Fruit fly (Drosophila melanogaster): ENCODE measurements around the gene CG14933.
A peak's percentile ranks its signal among the peaks of the same experiment; 100 is the strongest.

CG14933 gene

dm6 chr2L:11807697-11808226 lies 34.9 kb upstream of the CG14933 start (continued):
- no peak for TF ChIP-seq wdn (GFP tag; IDR thresholded peaks at IDR 0.05)
- TF ChIP-seq tio (GFP tag; optimal IDR thresholded peaks at IDR 0.05), result no peak
- peak; percentile 34; the same call in 1 of the 2 replicates for TF ChIP-seq CG32532 (GFP tag; IDR thresholded peaks at IDR 0.05)
- no peak for TF ChIP-seq Six4 (GFP tag; optimal IDR thresholded peaks at IDR 0.05)
- peak; percentile 71 for TF ChIP-seq Elba2 (GFP tag; optimal IDR thresholded peaks at IDR 0.05)
- no peak for TF ChIP-seq klu (GFP tag; IDR thresholded peaks at IDR 0.05)
- 0 out of 2 replicates have a peak, but pooled peaks have one; percentile 30 for TF ChIP-seq cas (GFP tag; IDR thresholded peaks at IDR 0.05)
- peak; percentile 15 for TF ChIP-seq Antp (GFP tag; optimal IDR thresholded peaks at IDR 0.05)
- TF ChIP-seq CG18011 (GFP tag; optimal IDR thresholded peaks at IDR 0.05), result no peak
- TF ChIP-seq Sox100B (GFP tag; optimal IDR thresholded peaks at IDR 0.05), result no peak
- TF ChIP-seq TFAM (GFP tag; optimal IDR thresholded peaks at IDR 0.05), result no peak
- TF ChIP-seq tin (GFP tag; optimal IDR thresholded peaks at IDR 0.05), result no peak
- TF ChIP-seq crol (GFP tag; IDR thresholded peaks at IDR 0.05), result peak; percentile 100
- no peak for TF ChIP-seq CG17912 (GFP tag; optimal IDR thresholded peaks at IDR 0.05)
- TF ChIP-seq schlank (tag; optimal IDR thresholded peaks at IDR 0.05), result peak; percentile 22
- TF ChIP-seq CG3065 (GFP tag; optimal IDR thresholded peaks at IDR 0.05), result no peak
- TF ChIP-seq Chrac-16 (GFP tag; optimal IDR thresholded peaks at IDR 0.05), result no peak
- 0 out of 3 replicates have a peak, but pooled peaks have one; percentile 61 for TF ChIP-seq sr (GFP tag; IDR thresholded peaks at IDR 0.05)
- no peak for TF ChIP-seq dmrt99B (tag; optimal IDR thresholded peaks at IDR 0.05)
- no peak for TF ChIP-seq CG12236 (GFP tag; optimal IDR thresholded peaks at IDR 0.05)
- TF ChIP-seq bbx (GFP tag; IDR thresholded peaks at IDR 0.05; ENCODE audit: partially characterized antibody), result peak; percentile 47
- no peak for TF ChIP-seq CG5180 (GFP tag; optimal IDR thresholded peaks at IDR 0.05)
- no peak for TF ChIP-seq twi (tag; optimal IDR thresholded peaks at IDR 0.05)
- peak; percentile 44 for TF ChIP-seq B-H2 (GFP tag; optimal IDR thresholded peaks at IDR 0.05)
- TF ChIP-seq Bgb (GFP tag; IDR thresholded peaks at IDR 0.05; ENCODE audit: partially characterized antibody), result peak; percentile 72
- peak; percentile 34 for TF ChIP-seq her (GFP tag; optimal IDR thresholded peaks at IDR 0.05)
- no peak for TF ChIP-seq CG10565 (GFP tag; optimal IDR thresholded peaks at IDR 0.05)
- TF ChIP-seq CG16815 (GFP tag; optimal IDR thresholded peaks at IDR 0.05), result no peak
- no peak for TF ChIP-seq CG1832 (GFP tag; optimal IDR thresholded peaks at IDR 0.05)
- no peak for TF ChIP-seq Bdp1 (GFP tag; optimal IDR thresholded peaks at IDR 0.05)
- TF ChIP-seq yki (optimal IDR thresholded peaks at IDR 0.05), result no peak
- peak; percentile 55 for TF ChIP-seq CG7987 (GFP tag; optimal IDR thresholded peaks at IDR 0.05)
- no peak for TF ChIP-seq CG8089 (GFP tag; optimal IDR thresholded peaks at IDR 0.05)
- TF ChIP-seq vfl (GFP tag; optimal IDR thresholded peaks at IDR 0.05), result no peak
- no peak for TF ChIP-seq Awh (GFP tag; IDR thresholded peaks at IDR 0.05)
- no peak for TF ChIP-seq D19B (GFP tag; optimal IDR thresholded peaks at IDR 0.05)
- no peak for TF ChIP-seq CG33213 (GFP tag; optimal IDR thresholded peaks at IDR 0.05)
- no peak for TF ChIP-seq croc (GFP tag; conservative IDR thresholded peaks at IDR 0.05)
- no peak for TF ChIP-seq CG11398 (GFP tag; optimal IDR thresholded peaks at IDR 0.05)
- TF ChIP-seq CG15696 (tag; optimal IDR thresholded peaks at IDR 0.05), result no peak

dm6 chr2L:11808327-11808701 lies 34.3 kb upstream of the CG14933 start:
- TF ChIP-seq CG16779 (GFP tag; IDR thresholded peaks at IDR 0.05), result no peak
- TF ChIP-seq Oaz (GFP tag; IDR thresholded peaks at IDR 0.05), result no peak
- TF ChIP-seq toy (GFP tag; IDR thresholded peaks at IDR 0.05), result no peak
- no peak for TF ChIP-seq pnt (GFP tag; optimal IDR thresholded peaks at IDR 0.05)
- peak; percentile 16 for TF ChIP-seq CG2678 (tag; optimal IDR thresholded peaks at IDR 0.05)
- peak; percentile 95 for TF ChIP-seq Sry-β (GFP tag; optimal IDR thresholded peaks at IDR 0.05)
- TF ChIP-seq CG15514 (GFP tag; optimal IDR thresholded peaks at IDR 0.05), result no peak
- TF ChIP-seq CG43689 (GFP tag; IDR thresholded peaks at IDR 0.05), result no peak
- TF ChIP-seq CG6683 (GFP tag; optimal IDR thresholded peaks at IDR 0.05), result no peak
- peak in 1 of 3 experiments; percentile 32 for TF ChIP-seq lola (GFP tag; optimal IDR thresholded peaks at IDR 0.05)
- peak; percentile 1 for TF ChIP-seq CG9727 (GFP tag; optimal IDR thresholded peaks at IDR 0.05)
- TF ChIP-seq CG13624 (GFP tag; optimal IDR thresholded peaks at IDR 0.05), result no peak
- TF ChIP-seq CG31441 (GFP tag; IDR thresholded peaks at IDR 0.05), result peak; percentile 11; the same call in 1 of the 2 replicates
- TF ChIP-seq insv (GFP tag; optimal IDR thresholded peaks at IDR 0.05), result no peak
